Fruit fly (Drosophila melanogaster) whole organism, pupa: Measurements from ENCODE around the gene mtTFB2.

Experiments
- D1 ChIP-seq: fragments of 200-800 bp; sonication (Bioruptor generic); optimal IDR thresholded peaks from 2 replicates; lab custom pipeline; 2018; ENCODE audit warnings: missing biosample characterization, mild to moderate bottlenecking, missing genetic modification characterization, moderate library complexity
- Ets98B ChIP-seq: fragments of 200-800 bp; sonication (Bioruptor generic); IDR thresholded peaks from 2 replicates; pipeline ENCODE4 v1.3.6; 2022; ENCODE audit warnings: missing biosample characterization, missing genetic modification characterization
- rn ChIP-seq: fragments of 200-800 bp; sonication (Bioruptor generic); IDR thresholded peaks from 2 replicates; pipeline ENCODE4 v1.3.6; 2022; ENCODE audit warnings: missing biosample characterization, missing genetic modification characterization

- no peak for TF ChIP-seq rn (GFP tag; lab: Robert Waterston, UW)
- TF ChIP-seq D1 (tag; lab: Kevin White, UChicago): no peak
- TF ChIP-seq Ets98B (GFP tag; lab: Robert Waterston, UW): no peak
Measured at dm6 chr3R:10070195-10070594, 24.8 kb downstream of the mtTFB2 start.
